Worm (Caenorhabditis elegans): ENCODE measurements around the gene grd-5.

The grd-5 gene

ce11 chrV:8622314-8622713, 3.5 kb downstream of the grd-5 start, which contains the start of gene F41E6.1:
Gene F41E6.1 (plus strand): TSS chrV:8622614.
- TF ChIP-seq nhr-80 (tag; optimal IDR thresholded peaks at IDR 0.05) = no peak
- TF ChIP-seq B0261.1 (tag; optimal IDR thresholded peaks at IDR 0.05) = no peak
- no peak for TF ChIP-seq lin-54 (GFP tag; optimal IDR thresholded peaks at IDR 0.05)
- TF ChIP-seq Y67H2A.10 (GFP tag; conservative IDR thresholded peaks at IDR 0.05) = no peak
- TF ChIP-seq egrh-3 (GFP tag; IDR thresholded peaks at IDR 0.05) = no peak
- no peak for TF ChIP-seq egl-18 (GFP tag; IDR thresholded peaks at IDR 0.05)
- TF ChIP-seq repo-1 (tag; optimal IDR thresholded peaks at IDR 0.05) = no peak
- TF ChIP-seq Y56A3A.18 (GFP tag; IDR thresholded peaks at IDR 0.05) = no peak
- no peak for TF ChIP-seq efl-1 (GFP tag; optimal IDR thresholded peaks at IDR 0.05)
- TF ChIP-seq snpc-1.3 (tag; optimal IDR thresholded peaks at IDR 0.05; ENCODE audit: insufficient read depth) = no peak
- no peak for TF ChIP-seq atf-7 (tag; optimal IDR thresholded peaks at IDR 0.05)
- no peak for TF ChIP-seq D2030.7 (GFP tag; IDR thresholded peaks at IDR 0.05)

- TF ChIP-seq D2030.7 (GFP tag; IDR thresholded peaks at IDR 0.05) = no peak
These were observed 4.9 kb downstream of the grd-5 start, which contains the start of gene F41E6.17 for ce11 chrV:8623754-8624153. Gene F41E6.17 (plus strand): TSS chrV:8624101.

ce11 chrV:8626406-8626805, 7.6 kb downstream of the grd-5 start:
- TF ChIP-seq attf-6 (GFP tag; IDR thresholded peaks at IDR 0.05) (no peak), attf-3 (GFP tag; conservative IDR thresholded peaks at IDR 0.05) (no peak), dox-1 (GFP tag; IDR thresholded peaks at IDR 0.05) (no peak), somi-1 (GFP tag; optimal IDR thresholded peaks at IDR 0.05) (no peak), lin-40 (tag; optimal IDR thresholded peaks at IDR 0.05) (no peak), F33H1.4 (GFP tag; IDR thresholded peaks at IDR 0.05) (no peak), lsy-27 (tag; optimal IDR thresholded peaks at IDR 0.05; ENCODE audit: borderline replicate concordance, insufficient read depth) (no peak), mes-4 (tag; optimal IDR thresholded peaks at IDR 0.05) (no peak), lin-26 (GFP tag; IDR thresholded peaks at IDR 0.05) (no peak), rcor-1 (GFP tag; IDR thresholded peaks at IDR 0.05) (no peak), madf-10 (tag; optimal IDR thresholded peaks at IDR 0.05) (no peak), B0336.3 (GFP tag; IDR thresholded peaks at IDR 0.05) (no peak), sdz-38 (tag; optimal IDR thresholded peaks at IDR 0.05) (no peak), atf-7 (tag; optimal IDR thresholded peaks at IDR 0.05) (no peak), aptf-2 (GFP tag; conservative IDR thresholded peaks at IDR 0.05) (no peak), ztf-6 (GFP tag; IDR thresholded peaks at IDR 0.05) (no peak), ceh-27 (GFP tag; optimal IDR thresholded peaks at IDR 0.05) (no peak)

- no peak for TF ChIP-seq unc-130 (GFP tag; optimal IDR thresholded peaks at IDR 0.05)
- no peak for TF ChIP-seq pbrm-1 (GFP tag; IDR thresholded peaks at IDR 0.05)
- TF ChIP-seq lir-1 (GFP tag; conservative IDR thresholded peaks at IDR 0.05) = no peak
- TF ChIP-seq madf-6 (GFP tag; IDR thresholded peaks at IDR 0.05) = no peak
- no peak for TF ChIP-seq sptf-2 (GFP tag; optimal IDR thresholded peaks at IDR 0.05)
- TF ChIP-seq T07F8.4 (tag; optimal IDR thresholded peaks at IDR 0.05) = no peak
- no peak for TF ChIP-seq Y53G8AR.9 (GFP tag; conservative IDR thresholded peaks at IDR 0.05)
- no peak for TF ChIP-seq dox-1 (GFP tag; IDR thresholded peaks at IDR 0.05)
- no peak for TF ChIP-seq ceh-58 (GFP tag; IDR thresholded peaks at IDR 0.05)
- no peak for TF ChIP-seq nhr-179 (tag; optimal IDR thresholded peaks at IDR 0.05)
- TF ChIP-seq F37B4.10 (GFP tag; IDR thresholded peaks at IDR 0.05) = no peak
- no peak for TF ChIP-seq lsl-1 (GFP tag; optimal IDR thresholded peaks at IDR 0.05)
- TF ChIP-seq F52B5.7 (tag; optimal IDR thresholded peaks at IDR 0.05) = no peak
- TF ChIP-seq mes-4 (tag; optimal IDR thresholded peaks at IDR 0.05) = no peak
- no peak for TF ChIP-seq die-1 (tag; optimal IDR thresholded peaks at IDR 0.05)
- TF ChIP-seq F57C9.4 (tag; optimal IDR thresholded peaks at IDR 0.05) = no peak
- TF ChIP-seq ztf-26 (tag; optimal IDR thresholded peaks at IDR 0.05) = no peak
These were observed 8.7 kb downstream of the grd-5 start for ce11 chrV:8627580-8627979.
